Worm (Caenorhabditis elegans): ENCODE data around the gene K02E2.11.

Gene K02E2.11

DNA sequence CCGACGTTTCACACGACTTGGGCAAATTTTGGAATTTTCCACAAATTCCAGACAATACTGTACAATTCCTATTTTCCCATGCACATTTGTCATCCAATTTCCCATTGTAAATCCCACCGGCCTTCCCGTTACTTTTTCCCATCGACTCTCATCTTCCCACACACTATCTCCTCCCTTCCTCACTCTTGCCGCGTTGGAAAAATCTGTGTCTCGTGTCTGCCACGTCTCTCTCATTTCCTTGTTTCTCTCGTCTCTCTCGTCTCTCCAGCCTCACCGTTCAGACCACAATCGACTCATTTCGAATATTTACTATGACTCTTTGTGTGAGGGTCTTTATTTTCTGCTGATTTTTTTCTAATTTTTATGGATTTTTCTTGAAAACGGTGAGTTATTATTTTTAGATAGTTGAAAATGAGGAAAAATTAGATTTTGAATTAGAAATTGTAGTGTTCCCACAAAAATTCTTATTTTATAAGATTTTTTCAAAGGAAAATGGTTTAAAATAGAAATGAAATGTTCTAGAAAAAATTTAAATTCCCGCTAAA lies at the start of gene K02E2.11 (continued):
- TF ChIP-seq Y105C5A.15 (GFP tag; IDR thresholded peaks at IDR 0.05) (no peak), ctbp-1 (GFP tag; IDR thresholded peaks at IDR 0.05) (no peak), php-3 (GFP tag; IDR thresholded peaks at IDR 0.05) (no peak), F10B5.3 (tag; optimal IDR thresholded peaks at IDR 0.05) (no peak), aha-1 (tag) (no peak), zip-2 (tag; optimal IDR thresholded peaks at IDR 0.05) (no peak), R02D3.7 (tag; optimal IDR thresholded peaks at IDR 0.05) (no peak), arid-1 (GFP tag; conservative IDR thresholded peaks at IDR 0.05) (no peak), lin-1 (GFP tag; IDR thresholded peaks at IDR 0.05) (no peak), dmd-6 (GFP tag; IDR thresholded peaks at IDR 0.05) (no peak), fkh-10 (GFP tag; optimal IDR thresholded peaks at IDR 0.05) (no peak), T26A8.4 (GFP tag; IDR thresholded peaks at IDR 0.05) (no peak), skn-1 (tag; optimal IDR thresholded peaks at IDR 0.05) (no peak), nhr-25 (tag; optimal IDR thresholded peaks at IDR 0.05; ENCODE audit: borderline replicate concordance, insufficient read depth) (no peak), lim-7 (GFP tag; IDR thresholded peaks at IDR 0.05) (no peak), nhr-76 (tag; optimal IDR thresholded peaks at IDR 0.05) (no peak), duxl-1 (tag; optimal IDR thresholded peaks at IDR 0.05; ENCODE audit: poor library complexity) (peak; percentile 93), nhr-28 (tag; optimal IDR thresholded peaks at IDR 0.05) (peak; percentile 22), daf-16 (GFP tag; optimal IDR thresholded peaks at IDR 0.05) (no peak), daf-16 (tag; optimal IDR thresholded peaks at IDR 0.05) (peak; percentile 9)

ce11 chrV:20335264-20335663 lies 47.9 kb upstream of the K02E2.11 start, which contains the start of gene Y38H6A.5:
Gene Y38H6A.5 (minus strand): TSS chrV:20335364.
- no peak for TF ChIP-seq attf-4 (tag; optimal IDR thresholded peaks at IDR 0.05)
- TF ChIP-seq unc-62 (GFP tag; optimal IDR thresholded peaks at IDR 0.05 in 1 of 2), result peak in 1 of 2 experiments; percentile 65
- TF ChIP-seq unc-62 (tag; optimal IDR thresholded peaks at IDR 0.05), result no peak
- no peak for TF ChIP-seq dmd-6 (GFP tag; IDR thresholded peaks at IDR 0.05)
- TF ChIP-seq spr-1 (tag; optimal IDR thresholded peaks at IDR 0.05), result no peak

ce11 chrV:20338020-20338419 lies 45.1 kb upstream of the K02E2.11 start:
- no peak for TF ChIP-seq ama-1 (optimal IDR thresholded peaks at IDR 0.05)
- peak; percentile 77 for TF ChIP-seq aha-1 (tag)

DNA sequence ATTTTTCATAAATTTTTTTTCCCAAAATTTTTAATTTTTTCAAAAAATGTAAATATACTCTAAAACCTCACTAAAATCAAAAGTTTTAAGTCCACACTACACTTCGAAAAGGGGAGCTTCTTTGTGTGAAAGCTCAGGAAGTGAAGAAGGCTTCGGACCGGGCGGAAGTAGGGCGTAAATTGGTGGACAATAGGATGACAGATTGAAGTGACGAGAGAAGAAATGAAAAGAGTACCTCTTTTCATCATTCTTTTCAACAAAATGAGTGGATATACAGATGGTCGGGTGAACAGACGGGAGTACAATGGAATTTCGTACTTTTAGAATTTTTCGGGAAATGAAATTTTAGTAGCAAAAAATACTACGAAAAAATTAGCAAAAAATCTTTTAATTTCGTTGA lies 44.2 kb upstream of the K02E2.11 start:
- TF ChIP-seq dmd-8 (GFP tag; IDR thresholded peaks at IDR 0.05) (no peak), nhr-111 (GFP tag; optimal IDR thresholded peaks at IDR 0.05) (no peak), hif-1 (tag; optimal IDR thresholded peaks at IDR 0.05) (no peak), T26A8.4 (GFP tag; IDR thresholded peaks at IDR 0.05) (no peak), fkh-10 (GFP tag; optimal IDR thresholded peaks at IDR 0.05) (peak; percentile 75)

ce11 chrV:20344889-20345288 lies 38.2 kb upstream of the K02E2.11 start, which contains the start of gene Y38H6A.3:
Gene Y38H6A.3 (plus strand): TSS chrV:20345189.
- TF ChIP-seq aha-1 (tag) (peak; percentile 47), lim-7 (GFP tag; IDR thresholded peaks at IDR 0.05) (no peak), ztf-7 (tag; optimal IDR thresholded peaks at IDR 0.05) (no peak)

ce11 chrV:20347625-20348024 lies 35.5 kb upstream of the K02E2.11 start:
- TF ChIP-seq lin-38 (GFP tag; IDR thresholded peaks at IDR 0.05) (peak; percentile 53), lim-7 (GFP tag; IDR thresholded peaks at IDR 0.05) (no peak), vab-7 (GFP tag; IDR thresholded peaks at IDR 0.05) (peak; percentile 63), Y48G9A.11 (GFP tag; IDR thresholded peaks at IDR 0.05) (0 out of 2 replicates have a peak, but pooled peaks have one; percentile 25), D1046.2 (GFP tag; IDR thresholded peaks at IDR 0.05) (0 out of 2 replicates have a peak, but pooled peaks have one; percentile 64), arid-1 (GFP tag; conservative IDR thresholded peaks at IDR 0.05) (no peak), nhr-11 (tag; optimal IDR thresholded peaks at IDR 0.05) (no peak), F44E2.7 (GFP tag; IDR thresholded peaks at IDR 0.05) (peak; percentile 53; the same call in 1 of the 2 replicates), dmd-6 (GFP tag; IDR thresholded peaks at IDR 0.05) (no peak)
